Fruit fly (Drosophila melanogaster) whole organism, embryonic: ENCODE data around the gene CG7656.
A peak's percentile ranks its signal among the peaks of the same experiment; 100 is the strongest.

Source experiments
- Awh ChIP-seq: fragments of 200-800 bp; sonication (Bioruptor generic); IDR thresholded peaks from 2 replicates; pipeline ENCODE4, ENCODE4 v1.3.6; 2022; ENCODE audit warnings: missing biosample characterization, missing genetic modification characterization
- CG10274 ChIP-seq: fragments of 200-800 bp; sonication (Bioruptor generic); optimal IDR thresholded peaks from 3 replicates; lab custom pipeline; 2017; ENCODE audit warnings: missing biosample characterization, mild to moderate bottlenecking, missing genetic modification characterization
- CG11093 ChIP-seq: fragments of 200-800 bp; sonication (Bioruptor generic); IDR thresholded peaks from 3 replicates; pipeline ENCODE4 v1.3.6; 2022; ENCODE audit warnings: missing biosample characterization, missing genetic modification characterization
- CG11560 ChIP-seq: fragments of 200-800 bp; sonication (Bioruptor generic); IDR thresholded peaks from 3 replicates; pipeline ENCODE4 v1.3.6; 2022; ENCODE audit warnings: missing biosample characterization, missing genetic modification characterization
- CG12104 ChIP-seq: fragments of 200-800 bp; sonication (Bioruptor generic); optimal IDR thresholded peaks from 3 replicates; lab custom pipeline; 2016; ENCODE audit warnings: missing biosample characterization, missing genetic modification characterization
- CG14667 ChIP-seq: fragments of 200-800 bp; sonication (Bioruptor generic); IDR thresholded peaks from 2 replicates; pipeline ENCODE4 v1.3.6; 2022; ENCODE audit warnings: missing biosample characterization, missing genetic modification characterization
- CG1529 ChIP-seq: fragments of 200-800 bp; sonication (Bioruptor generic); optimal IDR thresholded peaks from 3 replicates; lab custom pipeline; 2018; ENCODE audit warnings: missing biosample characterization, missing genetic modification characterization
- CG1603 ChIP-seq: fragments of 200-800 bp; sonication (Bioruptor generic); optimal IDR thresholded peaks from 2 replicates; lab custom pipeline; 2019; ENCODE audit warnings: missing biosample characterization, mild to moderate bottlenecking, missing genetic modification characterization, moderate library complexity
- CG17361 ChIP-seq: fragments of 200-800 bp; sonication (Bioruptor generic); IDR thresholded peaks from 3 replicates; pipeline ENCODE4 v1.3.6; 2022; ENCODE audit warnings: missing biosample characterization, missing genetic modification characterization
- CG34376 ChIP-seq: fragments of 200-800 bp; sonication (Bioruptor generic); optimal IDR thresholded peaks from 2 replicates; lab custom pipeline; 2018; ENCODE audit warnings: missing biosample characterization, mild to moderate bottlenecking, missing genetic modification characterization
- CG4730 ChIP-seq: fragments of 200-800 bp; sonication (Bioruptor generic); IDR thresholded peaks from 2 replicates; pipeline ENCODE4 v1.3.6; 2022; ENCODE audit warnings: missing biosample characterization, missing genetic modification characterization
- CG7745 ChIP-seq: fragments of 200-800 bp; sonication (Bioruptor generic); optimal IDR thresholded peaks from 2 replicates; lab custom pipeline; 2018; ENCODE audit warnings: missing biosample characterization, mild to moderate bottlenecking, missing genetic modification characterization, moderate library complexity
- CG8290 ChIP-seq, 3 experiments: fragments of 200-800 bp; sonication (Bioruptor generic); optimal IDR thresholded peaks; 2 replicates each; lab custom pipeline; 2016 to 2019; ENCODE audit warnings: missing biosample characterization in 3 of 3, missing genetic modification characterization in 3 of 3, mild to moderate bottlenecking in 2 of 3, moderate library complexity in 1 of 3
- CG9215 ChIP-seq: fragments of 200-800 bp; sonication (Bioruptor generic); IDR thresholded peaks from 2 replicates; pipeline ENCODE4 v1.3.6; 2022; ENCODE audit warnings: missing biosample characterization, missing genetic modification characterization
- Camta ChIP-seq: fragments of 200-800 bp; sonication (Bioruptor generic); optimal IDR thresholded peaks from 2 replicates; lab custom pipeline; 2016; ENCODE audit warnings: missing biosample characterization, missing genetic modification characterization
- CkIIα-i1 ChIP-seq: fragments of 200-800 bp; sonication (Bioruptor generic); IDR thresholded peaks from 2 replicates; pipeline ENCODE4 v1.3.6; 2022; ENCODE audit warnings: missing biosample characterization, missing genetic modification characterization
- CrebB ChIP-seq: fragments of 200-800 bp; sonication (Bioruptor generic); optimal IDR thresholded peaks from 3 replicates; lab custom pipeline; 2018; ENCODE audit warnings: missing biosample characterization, mild to moderate bottlenecking, missing genetic modification characterization
- D19A ChIP-seq: fragments of 200-800 bp; optimal IDR thresholded peaks from 3 replicates; lab custom pipeline; 2019; ENCODE audit warnings: missing biosample characterization, mild to moderate bottlenecking, missing genetic modification characterization, moderate library complexity
- Dip3 ChIP-seq: fragments of 200-800 bp; sonication (Bioruptor generic); optimal IDR thresholded peaks from 3 replicates; lab custom pipeline; 2016; ENCODE audit warnings: missing biosample characterization, missing genetic modification characterization
- Dp ChIP-seq: fragments of 200-800 bp; sonication (Bioruptor generic); optimal IDR thresholded peaks from 2 replicates; lab custom pipeline; 2018; ENCODE audit warnings: missing biosample characterization, mild to moderate bottlenecking, missing genetic modification characterization, moderate library complexity
- Eip74EF ChIP-seq, 2 experiments: fragments of 200-800 bp in 1 of 2; fragments of >200 bp in 1 of 2; sonication (Bioruptor generic) in 1 of 2; optimal IDR thresholded peaks; 2 replicates each; lab custom pipeline; 2017 to 2019; ENCODE audit warnings: missing biosample characterization in 2 of 2, missing genetic modification characterization in 2 of 2, mild to moderate bottlenecking in 1 of 2, moderate library complexity in 1 of 2
- Fer3 ChIP-seq: fragments of 200-800 bp; sonication (Bioruptor generic); optimal IDR thresholded peaks from 2 replicates; lab custom pipeline; 2018; ENCODE audit warnings: missing biosample characterization, mild to moderate bottlenecking, missing genetic modification characterization, moderate library complexity
- Hr3 ChIP-seq: fragments of 200-800 bp; sonication (Bioruptor generic); optimal IDR thresholded peaks from 3 replicates; lab custom pipeline; 2016; ENCODE audit warnings: missing biosample characterization, missing genetic modification characterization
- Mes4 ChIP-seq: fragments of 200-800 bp; sonication (Bioruptor generic); optimal IDR thresholded peaks from 2 replicates; lab custom pipeline; 2016; ENCODE audit warnings: missing biosample characterization, missing genetic modification characterization
- NC2α ChIP-seq: fragments of 200-800 bp; sonication (Bioruptor generic); optimal IDR thresholded peaks from 2 replicates; lab custom pipeline; 2016; ENCODE audit warnings: missing biosample characterization, missing genetic modification characterization
- NFAT ChIP-seq: fragments of 200-800 bp; sonication (Bioruptor generic); IDR thresholded peaks from 2 replicates; pipeline ENCODE4 v1.3.6; 2022; ENCODE audit warnings: missing biosample characterization, missing genetic modification characterization
- NfI ChIP-seq: fragments of 200-800 bp; sonication (Bioruptor generic); optimal IDR thresholded peaks from 3 replicates; lab custom pipeline; 2018; ENCODE audit warnings: missing biosample characterization, mild to moderate bottlenecking, missing genetic modification characterization, moderate library complexity
- Ptx1 ChIP-seq: fragments of 200-800 bp; sonication (Bioruptor generic); IDR thresholded peaks from 2 replicates; pipeline ENCODE4 v1.3.6; 2022; ENCODE audit warnings: missing biosample characterization, missing genetic modification characterization
- Tbp ChIP-seq: fragments of >200 bp; optimal IDR thresholded peaks from 2 replicates; lab custom pipeline; 2018; ENCODE audit warnings: missing biosample characterization, missing genetic modification characterization
- abd-A ChIP-seq: fragments of 200-800 bp; sonication (Bioruptor generic); optimal IDR thresholded peaks from 3 replicates; lab custom pipeline; 2019; ENCODE audit warnings: missing biosample characterization, mild to moderate bottlenecking, missing genetic modification characterization, moderate library complexity
- bigmax ChIP-seq: fragments of 200-800 bp; sonication (Bioruptor generic); optimal IDR thresholded peaks from 2 replicates; lab custom pipeline; 2018; ENCODE audit warnings: missing biosample characterization, mild to moderate bottlenecking, missing genetic modification characterization
- cg ChIP-seq: fragments of 200-800 bp; sonication (Bioruptor generic); optimal IDR thresholded peaks from 3 replicates; lab custom pipeline; 2019; ENCODE audit warnings: missing biosample characterization, mild to moderate bottlenecking, missing genetic modification characterization, moderate library complexity
- chif ChIP-seq, 2 experiments: fragments of 200-800 bp; sonication (Bioruptor generic); optimal IDR thresholded peaks; 3 replicates each; lab custom pipeline; 2016; ENCODE audit warnings: missing biosample characterization in 2 of 2, missing genetic modification characterization in 2 of 2
- ci ChIP-seq: fragments of 200-800 bp; sonication (Bioruptor generic); IDR thresholded peaks from 3 replicates; pipeline ENCODE4 v1.3.6; 2022; ENCODE audit warnings: missing biosample characterization, missing genetic modification characterization
- ems ChIP-seq: fragments of 200-800 bp; sonication (Bioruptor generic); optimal IDR thresholded peaks from 3 replicates; lab custom pipeline; 2016; ENCODE audit warnings: missing biosample characterization, missing genetic modification characterization
- gfzf ChIP-seq: fragments of 200-800 bp; sonication (Bioruptor generic); optimal IDR thresholded peaks from 2 replicates; lab custom pipeline; 2016; ENCODE audit warnings: missing biosample characterization, mild to moderate bottlenecking, missing genetic modification characterization, moderate library complexity
- jigr1 ChIP-seq: fragments of 200-800 bp; sonication (Bioruptor generic); IDR thresholded peaks from 3 replicates; pipeline ENCODE4 v1.3.6; 2022; ENCODE audit warnings: missing biosample characterization, missing genetic modification characterization
- lmd ChIP-seq: fragments of 200-800 bp; sonication (Bioruptor generic); IDR thresholded peaks from 2 replicates; pipeline ENCODE4 v1.3.6; 2022; ENCODE audit warnings: missing biosample characterization, missing genetic modification characterization
- pan ChIP-seq, 4 experiments: fragments of >200 bp in 3 of 4; fragments of 200-800 bp in 1 of 4; sonication (Bioruptor generic) in 1 of 4; optimal IDR thresholded peaks in 3 of 4; IDR thresholded peaks in 1 of 4; 2 replicates each; pipeline versions ENCODE4 v1.3.6 to Lab custom; 2017 to 2022; ENCODE audit warnings: missing biosample characterization in 2 of 4, missing genetic modification characterization in 2 of 4, mixed read lengths in 1 of 4
- pfk ChIP-seq: fragments of 200-800 bp; sonication (Bioruptor generic); optimal IDR thresholded peaks from 2 replicates; lab custom pipeline; 2018; ENCODE audit warnings: missing biosample characterization, mild to moderate bottlenecking, missing genetic modification characterization, moderate library complexity
- sc ChIP-seq, 3 experiments: fragments of >200 bp in 2 of 3; fragments of 200-800 bp in 1 of 3; sonication (Bioruptor generic) in 1 of 3; optimal IDR thresholded peaks; 2 replicates in 2 of 3; 3 replicates in 1 of 3; lab custom pipeline; 2017; ENCODE audit warnings: mild to moderate bottlenecking in 1 of 3, missing biosample characterization in 1 of 3, missing genetic modification characterization in 1 of 3, missing genetic modification reagents in 1 of 3
- scrt ChIP-seq: fragments of 200-800 bp; sonication (Bioruptor generic); optimal IDR thresholded peaks from 2 replicates; lab custom pipeline; 2018; ENCODE audit warnings: missing biosample characterization, mild to moderate bottlenecking, missing genetic modification characterization, moderate library complexity
- sna ChIP-seq: fragments of 200-800 bp; sonication (Bioruptor generic); IDR thresholded peaks from 2 replicates; pipeline ENCODE4 v1.3.6; 2022; ENCODE audit warnings: missing biosample characterization, missing genetic modification characterization; ENCODE audit not compliant: partially characterized antibody
- stc ChIP-seq: fragments of 200-800 bp; sonication (Bioruptor generic); IDR thresholded peaks from 2 replicates; pipeline ENCODE4 v1.3.6; 2022; ENCODE audit warnings: missing biosample characterization, missing genetic modification characterization
- tap ChIP-seq: fragments of 200-800 bp; optimal IDR thresholded peaks from 3 replicates; lab custom pipeline; 2019; ENCODE audit warnings: missing biosample characterization, mild to moderate bottlenecking, missing genetic modification characterization, moderate library complexity
- tgo ChIP-seq: fragments of 200-800 bp; sonication (Bioruptor generic); IDR thresholded peaks from 3 replicates; pipeline ENCODE4 v1.3.6; 2022; ENCODE audit warnings: missing biosample characterization, missing genetic modification characterization
- tna ChIP-seq: fragments of 200-800 bp; sonication (Bioruptor generic); IDR thresholded peaks from 2 replicates; pipeline ENCODE4 v1.3.6; 2022; ENCODE audit warnings: missing biosample characterization, missing genetic modification characterization; ENCODE audit not compliant: partially characterized antibody
- tup ChIP-seq: fragments of 200-800 bp; sonication (Bioruptor generic); optimal IDR thresholded peaks from 2 replicates; lab custom pipeline; 2016; ENCODE audit warnings: missing biosample characterization, mild to moderate bottlenecking, missing genetic modification characterization, moderate library complexity
- zfh1 ChIP-seq: fragments of 200-800 bp; sonication (Bioruptor generic); IDR thresholded peaks from 3 replicates; pipeline ENCODE4 v1.3.6; 2022; ENCODE audit warnings: missing biosample characterization, missing genetic modification characterization

Gene CG7656

DNA sequence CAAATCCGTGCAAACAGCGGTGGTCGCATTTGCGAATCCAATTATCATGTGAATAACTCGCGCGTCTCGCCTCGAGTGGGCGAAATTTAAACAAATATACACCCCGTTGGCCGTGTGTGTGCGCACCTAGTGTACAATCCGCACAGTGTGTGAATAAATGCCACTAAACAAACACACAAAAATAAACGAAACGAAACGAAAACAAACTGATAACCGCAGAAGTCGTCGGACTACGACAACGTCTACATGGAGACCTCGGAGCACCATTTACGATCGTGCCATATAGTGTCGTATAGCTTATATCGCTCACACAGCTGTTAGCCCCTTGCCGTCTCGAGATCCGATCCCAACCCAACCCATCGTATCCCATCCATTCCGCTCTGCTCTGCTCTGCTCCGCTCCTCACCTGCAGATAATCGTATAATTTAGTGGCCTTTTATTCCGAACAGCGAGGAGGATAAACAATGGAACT, 21.5 kb downstream of the CG7656 start (continued):
- no peak for TF ChIP-seq abd-A
- TF ChIP-seq Mes4 (GFP tag; lab: Kevin White, UChicago), result peak; percentile 75
- TF ChIP-seq bigmax (GFP tag; lab: Kevin White, UChicago), result no peak
- no peak; the same call in 2 of the 3 replicates for TF ChIP-seq CG17361 (GFP tag; lab: Robert Waterston, UW)
- TF ChIP-seq CG10274 (GFP tag; lab: Kevin White, UChicago), result peak; percentile 45
- no peak for TF ChIP-seq pan (optimal IDR thresholded peaks at IDR 0.05; lab: Kevin White, UChicago)
- TF ChIP-seq pan (GFP tag; optimal IDR thresholded peaks at IDR 0.05 in 1 of 2, IDR thresholded peaks at IDR 0.05 in 1 of 2), result peak in 1 of 2 experiments; percentile 53
- TF ChIP-seq Dip3 (GFP tag; lab: Kevin White, UChicago), result no peak
- TF ChIP-seq lmd (GFP tag; lab: Robert Waterston, UW), result no peak; the same call in 1 of the 2 replicates
- TF ChIP-seq Dp, result no peak
- peak; percentile 22 for TF ChIP-seq CG8290 (GFP tag; optimal IDR thresholded peaks at IDR 0.05; lab: Kevin White, UChicago)
- no peak for TF ChIP-seq CG8290 (tag; optimal IDR thresholded peaks at IDR 0.05; lab: Kevin White, UChicago)
- no peak for TF ChIP-seq sna (GFP tag; lab: Robert Waterston, UW)
- TF ChIP-seq Camta, result no peak
- TF ChIP-seq tup (GFP tag; lab: Kevin White, UChicago), result no peak
- TF ChIP-seq CrebB, result peak; percentile 90
- peak; percentile 65 for TF ChIP-seq NfI
- TF ChIP-seq ems (GFP tag; lab: Kevin White, UChicago), result no peak
- peak; percentile 65; the same call in 2 of the 3 replicates for TF ChIP-seq zfh1
- TF ChIP-seq scrt (GFP tag; lab: Kevin White, UChicago), result peak; percentile 57
- no peak for TF ChIP-seq CG12104 (GFP tag; lab: Kevin White, UChicago)
- no peak for TF ChIP-seq gfzf (GFP tag; lab: Kevin White, UChicago)
- peak; percentile 62 for TF ChIP-seq Awh (GFP tag; lab: Robert Waterston, UW)
- peak; percentile 71 for TF ChIP-seq CG1529 (GFP tag; lab: Kevin White, UChicago)
- TF ChIP-seq CG11093 (GFP tag; lab: Robert Waterston, UW), result 0 out of 3 replicates have a peak, but pooled peaks have one; percentile 25
- TF ChIP-seq ci, result peak; percentile 89
- TF ChIP-seq NFAT (GFP tag; lab: Robert Waterston, UW), result peak; percentile 32; the same call in 1 of the 2 replicates
- TF ChIP-seq chif (GFP tag; optimal IDR thresholded peaks at IDR 0.05; lab: Kevin White, UChicago), result no peak
- 0 out of 2 replicates have a peak, but pooled peaks have one; percentile 17 for TF ChIP-seq stc (GFP tag; lab: Robert Waterston, UW)
- TF ChIP-seq Ptx1 (GFP tag; lab: Robert Waterston, UW), result no peak
- TF ChIP-seq CG9215 (GFP tag; lab: Robert Waterston, UW), result no peak
- TF ChIP-seq Eip74EF (GFP tag; optimal IDR thresholded peaks at IDR 0.05; lab: Kevin White, UChicago), result no peak
- peak; percentile 73 for TF ChIP-seq Fer3 (tag; lab: Kevin White, UChicago)
- TF ChIP-seq CG1603 (tag; lab: Kevin White, UChicago), result peak; percentile 39
- no peak for TF ChIP-seq D19A
- peak; percentile 74 for TF ChIP-seq cg (GFP tag; lab: Kevin White, UChicago)
- no peak for TF ChIP-seq jigr1
- peak; percentile 70 for TF ChIP-seq CG7745
- TF ChIP-seq tap, result no peak
- no peak for TF ChIP-seq CG4730 (GFP tag; lab: Robert Waterston, UW)
- TF ChIP-seq CG34376 (GFP tag; lab: Kevin White, UChicago), result peak; percentile 86
- no peak for TF ChIP-seq sc (optimal IDR thresholded peaks at IDR 0.05; lab: Kevin White, UChicago)
- no peak for TF ChIP-seq sc (GFP tag; optimal IDR thresholded peaks at IDR 0.05; lab: Kevin White, UChicago)
- no peak for TF ChIP-seq CG11560
- no peak for TF ChIP-seq CkIIα-i1
- no peak for TF ChIP-seq Hr3
- peak; percentile 89 for TF ChIP-seq pfk (GFP tag; lab: Kevin White, UChicago)
- TF ChIP-seq tgo (GFP tag; lab: Robert Waterston, UW), result peak; percentile 30; the same call in 1 of the 3 replicates
- TF ChIP-seq CG14667 (GFP tag; lab: Robert Waterston, UW), result no peak
- no peak for TF ChIP-seq Tbp
- no peak for TF ChIP-seq NC2α (GFP tag; lab: Kevin White, UChicago)
- TF ChIP-seq tna (GFP tag; lab: Robert Waterston, UW), result no peak
